Fruit fly (Drosophila melanogaster) whole organism, embryonic: ENCODE data around the gene ssp3.

Experiments used
- Adf1 ChIP-seq: fragments of 200-800 bp; sonication (Bioruptor generic); IDR thresholded peaks from 2 replicates; pipeline ENCODE4 v1.3.6; 2022; ENCODE audit warnings: missing biosample characterization, missing genetic modification characterization
- Atf3 ChIP-seq: fragments of 200-800 bp; sonication (Bioruptor generic); optimal IDR thresholded peaks from 3 replicates; lab custom pipeline; 2016; ENCODE audit warnings: missing biosample characterization, missing genetic modification characterization
- Atf6 ChIP-seq: fragments of 200-800 bp; sonication (Bioruptor generic); IDR thresholded peaks from 2 replicates; pipeline ENCODE4 v1.3.6; 2022; ENCODE audit warnings: missing biosample characterization, missing genetic modification characterization
- CG10209 ChIP-seq: fragments of 200-800 bp; sonication (Bioruptor generic); optimal IDR thresholded peaks from 3 replicates; lab custom pipeline; 2017; ENCODE audit warnings: missing biosample characterization, mild to moderate bottlenecking, missing genetic modification characterization, missing genetic modification reagents
- CG10321 ChIP-seq: fragments of 200-800 bp; sonication (Bioruptor generic); IDR thresholded peaks from 2 replicates; pipeline ENCODE4 v1.3.6; 2022; ENCODE audit warnings: missing biosample characterization, missing genetic modification characterization
- CG11085 ChIP-seq: fragments of 200-800 bp; sonication (Bioruptor generic); IDR thresholded peaks from 2 replicates; pipeline ENCODE4 v1.3.6; 2022; ENCODE audit warnings: missing biosample characterization, missing genetic modification characterization
- CG14050 ChIP-seq: fragments of 200-800 bp; sonication (Bioruptor generic); IDR thresholded peaks from 3 replicates; pipeline ENCODE4 v1.3.6; 2022; ENCODE audit warnings: missing biosample characterization, missing genetic modification characterization
- CG1603 ChIP-seq: fragments of 200-800 bp; sonication (Bioruptor generic); optimal IDR thresholded peaks from 2 replicates; lab custom pipeline; 2019; ENCODE audit warnings: missing biosample characterization, mild to moderate bottlenecking, missing genetic modification characterization, moderate library complexity
- CG16815 ChIP-seq: fragments of 200-800 bp; sonication (Bioruptor generic); optimal IDR thresholded peaks from 3 replicates; lab custom pipeline; 2017; ENCODE audit warnings: missing biosample characterization, mild to moderate bottlenecking, missing genetic modification characterization
- CG17328 ChIP-seq: fragments of 200-800 bp; sonication (Bioruptor generic); IDR thresholded peaks from 2 replicates; pipeline ENCODE4 v1.3.6; 2022; ENCODE audit warnings: missing biosample characterization, missing genetic modification characterization
- CG2120 ChIP-seq: fragments of 200-800 bp; sonication (Bioruptor generic); optimal IDR thresholded peaks from 3 replicates; lab custom pipeline; 2016; ENCODE audit warnings: missing biosample characterization, missing genetic modification characterization
- CG2129 ChIP-seq: fragments of 200-800 bp; sonication (Bioruptor generic); IDR thresholded peaks from 2 replicates; pipeline ENCODE4 v1.3.6; 2022; ENCODE audit warnings: missing biosample characterization, missing genetic modification characterization; ENCODE audit not compliant: partially characterized antibody
- CG30431 ChIP-seq: fragments of 200-800 bp; sonication (Bioruptor generic); optimal IDR thresholded peaks from 2 replicates; lab custom pipeline; 2017; ENCODE audit warnings: missing biosample characterization, missing genetic modification characterization
- CG32772 ChIP-seq: fragments of 200-800 bp; sonication (Bioruptor generic); IDR thresholded peaks from 2 replicates; pipeline ENCODE4 v1.3.6; 2022; ENCODE audit warnings: missing biosample characterization, missing genetic modification characterization
- CG3281 ChIP-seq: fragments of 200-800 bp; sonication (Bioruptor generic); optimal IDR thresholded peaks from 3 replicates; lab custom pipeline; 2017; ENCODE audit warnings: missing biosample characterization, mild to moderate bottlenecking, missing genetic modification characterization
- CG3407 ChIP-seq: fragments of 200-800 bp; sonication (Bioruptor generic); optimal IDR thresholded peaks from 2 replicates; lab custom pipeline; 2018; ENCODE audit warnings: missing biosample characterization, mild to moderate bottlenecking, missing genetic modification characterization
- CG3847 ChIP-seq: fragments of 200-800 bp; sonication (Bioruptor generic); IDR thresholded peaks from 2 replicates; pipeline ENCODE4 v1.3.6; 2022; ENCODE audit warnings: missing biosample characterization, missing genetic modification characterization
- CG5245 ChIP-seq: fragments of 200-800 bp; sonication (Bioruptor generic); optimal IDR thresholded peaks from 3 replicates; lab custom pipeline; 2016; ENCODE audit warnings: missing biosample characterization, missing genetic modification characterization
- CG6683 ChIP-seq: fragments of 200-800 bp; sonication (Bioruptor generic); optimal IDR thresholded peaks from 2 replicates; lab custom pipeline; 2017; ENCODE audit warnings: missing biosample characterization, mild to moderate bottlenecking, missing genetic modification characterization, missing genetic modification reagents
- CG7556 ChIP-seq: fragments of 200-800 bp; sonication (Bioruptor generic); optimal IDR thresholded peaks from 2 replicates; lab custom pipeline; 2017; ENCODE audit warnings: missing biosample characterization, mild to moderate bottlenecking, missing genetic modification characterization
- CG8924 ChIP-seq: fragments of 200-800 bp; optimal IDR thresholded peaks from 3 replicates; lab custom pipeline; 2019; ENCODE audit warnings: missing biosample characterization, mild to moderate bottlenecking, missing genetic modification characterization, moderate library complexity
- Camta ChIP-seq: fragments of 200-800 bp; sonication (Bioruptor generic); optimal IDR thresholded peaks from 2 replicates; lab custom pipeline; 2016; ENCODE audit warnings: missing biosample characterization, missing genetic modification characterization
- D ChIP-seq, 2 experiments: fragments of 200-800 bp in 1 of 2; fragments of >200 bp in 1 of 2; sonication (Bioruptor generic) in 1 of 2; optimal IDR thresholded peaks; 2 replicates in 1 of 2; 3 replicates in 1 of 2; lab custom pipeline; 2017; ENCODE audit warnings: mild to moderate bottlenecking in 1 of 2, missing biosample characterization in 1 of 2, missing genetic modification characterization in 1 of 2, missing genetic modification reagents in 1 of 2
- D19B ChIP-seq: fragments of 200-800 bp; sonication (Bioruptor generic); optimal IDR thresholded peaks from 2 replicates; lab custom pipeline; 2017; ENCODE audit warnings: missing biosample characterization, mild to moderate bottlenecking, missing genetic modification characterization
- E2f1 ChIP-seq: fragments of 200-800 bp; sonication (Bioruptor generic); IDR thresholded peaks from 2 replicates; pipeline ENCODE4 v1.3.6; 2022; ENCODE audit warnings: missing biosample characterization, missing genetic modification characterization
- HmgD ChIP-seq: fragments of 200-800 bp; sonication (Bioruptor generic); optimal IDR thresholded peaks from 3 replicates; lab custom pipeline; 2016; ENCODE audit warnings: missing biosample characterization, missing genetic modification characterization
- Hmr ChIP-seq: fragments of 200-800 bp; sonication (Bioruptor generic); optimal IDR thresholded peaks from 3 replicates; lab custom pipeline; 2017; ENCODE audit warnings: mild to moderate bottlenecking, missing biosample characterization, missing genetic modification reagents, missing genetic modification characterization
- Mrtf ChIP-seq: fragments of 200-800 bp; sonication (Bioruptor generic); IDR thresholded peaks from 3 replicates; pipeline ENCODE4 v1.3.6; 2022; ENCODE audit warnings: missing biosample characterization, missing genetic modification characterization
- NfI ChIP-seq: fragments of 200-800 bp; sonication (Bioruptor generic); optimal IDR thresholded peaks from 3 replicates; lab custom pipeline; 2018; ENCODE audit warnings: missing biosample characterization, mild to moderate bottlenecking, missing genetic modification characterization, moderate library complexity
- Sox100B ChIP-seq: fragments of 200-800 bp; sonication (Bioruptor generic); optimal IDR thresholded peaks from 3 replicates; lab custom pipeline; 2018; ENCODE audit warnings: missing biosample characterization, mild to moderate bottlenecking, missing genetic modification characterization
- aop ChIP-seq: fragments of 200-800 bp; sonication (Bioruptor generic); IDR thresholded peaks from 2 replicates; pipeline ENCODE4 v1.3.6; 2022; ENCODE audit warnings: missing biosample characterization, missing genetic modification characterization
- bcd ChIP-seq: fragments of 200-800 bp; sonication (Bioruptor generic); optimal IDR thresholded peaks from 2 replicates; lab custom pipeline; 2017; ENCODE audit warnings: missing biosample characterization, mild to moderate bottlenecking, missing genetic modification characterization
- cad ChIP-seq: fragments of >200 bp; optimal IDR thresholded peaks from 2 replicates; lab custom pipeline; 2017; ENCODE audit warnings: missing biosample characterization, missing genetic modification characterization
- crp ChIP-seq, 2 experiments: fragments of 200-800 bp; sonication (Bioruptor generic); optimal IDR thresholded peaks; 2 replicates in 1 of 2; 3 replicates in 1 of 2; lab custom pipeline; 2017; ENCODE audit warnings: missing biosample characterization in 2 of 2, missing genetic modification characterization in 2 of 2, mild to moderate bottlenecking in 1 of 2, moderate library complexity in 1 of 2
- fd102C ChIP-seq: fragments of 200-800 bp; sonication (Bioruptor generic); optimal IDR thresholded peaks from 2 replicates; lab custom pipeline; 2018; ENCODE audit warnings: missing biosample characterization, mild to moderate bottlenecking, missing genetic modification characterization, moderate library complexity
- fu2 ChIP-seq: fragments of 200-800 bp; sonication (Bioruptor generic); optimal IDR thresholded peaks from 2 replicates; lab custom pipeline; 2016; ENCODE audit warnings: missing biosample characterization, missing genetic modification characterization
- ken ChIP-seq: fragments of 200-800 bp; sonication (Bioruptor generic); IDR thresholded peaks from 3 replicates; pipeline ENCODE4 v1.3.6; 2022; ENCODE audit warnings: missing biosample characterization, missing genetic modification characterization
- knrl ChIP-seq: fragments of 200-800 bp; sonication (Bioruptor generic); IDR thresholded peaks from 3 replicates; pipeline ENCODE4 v1.3.6; 2022; ENCODE audit warnings: missing biosample characterization, missing genetic modification characterization; ENCODE audit not compliant: partially characterized antibody
- maf-S ChIP-seq: fragments of 200-800 bp; sonication (Bioruptor generic); optimal IDR thresholded peaks from 2 replicates; lab custom pipeline; 2016; ENCODE audit warnings: missing biosample characterization, missing genetic modification characterization
- nerfin-1 ChIP-seq: fragments of 200-800 bp; sonication (Bioruptor generic); optimal IDR thresholded peaks from 3 replicates; lab custom pipeline; 2019; ENCODE audit warnings: missing biosample characterization, mild to moderate bottlenecking, missing genetic modification characterization, moderate library complexity
- nom ChIP-seq: fragments of 200-800 bp; sonication (Bioruptor generic); optimal IDR thresholded peaks from 2 replicates; lab custom pipeline; 2017; ENCODE audit warnings: missing biosample characterization, missing genetic modification characterization, mild to moderate bottlenecking, moderate library complexity, missing genetic modification reagents
- p53 ChIP-seq: fragments of 200-800 bp; sonication (Bioruptor generic); optimal IDR thresholded peaks from 2 replicates; lab custom pipeline; 2016; ENCODE audit warnings: missing biosample characterization, missing genetic modification characterization
- slbo ChIP-seq: fragments of 200-800 bp; sonication (Bioruptor generic); IDR thresholded peaks from 2 replicates; pipeline ENCODE4 v1.3.6; 2022; ENCODE audit warnings: missing biosample characterization, missing genetic modification characterization
- so ChIP-seq: fragments of 200-800 bp; sonication (Bioruptor generic); IDR thresholded peaks from 3 replicates; pipeline ENCODE4 v1.3.6; 2022; ENCODE audit warnings: missing biosample characterization, missing genetic modification characterization
- unc-4 ChIP-seq: fragments of 200-800 bp; sonication (Bioruptor generic); IDR thresholded peaks from 2 replicates; pipeline ENCODE4 v1.3.6; 2022; ENCODE audit warnings: missing biosample characterization, missing genetic modification characterization; ENCODE audit not compliant: partially characterized antibody
- zfh2 ChIP-seq: fragments of 200-800 bp; sonication (Bioruptor generic); optimal IDR thresholded peaks from 2 replicates; lab custom pipeline; 2016; ENCODE audit warnings: missing biosample characterization, missing genetic modification characterization

Gene ssp3

dm6 chr2L:18974063-18974779, 30.5 kb upstream of the ssp3 start, which contains the start of the genes L2HGDH and CG10431 (continued):
- TF ChIP-seq CG17328 (GFP tag; lab: Robert Waterston, UW) (no peak), CG16815 (GFP tag; lab: Kevin White, UChicago) (no peak), E2f1 (GFP tag; lab: Robert Waterston, UW) (no peak), D19B (GFP tag; lab: Kevin White, UChicago) (peak; percentile 15), CG3281 (GFP tag; lab: Kevin White, UChicago) (peak; percentile 57), CG3847 (GFP tag; lab: Robert Waterston, UW) (peak; percentile 64), Adf1 (peak; percentile 44; the same call in 1 of the 2 replicates), CG7556 (peak; percentile 67), Camta (no peak), CG2120 (GFP tag; lab: Kevin White, UChicago) (peak; percentile 77)

dm6 chr2L:18968370-18969105, 24.8 kb upstream of the ssp3 start, which contains the start of the genes Nak and Tango6:
TSS of gene Nak (minus strand) at chr2L:18968744.
TSS of gene Tango6 (plus strand) at chr2L:18969028.
- TF ChIP-seq HmgD (GFP tag; lab: Kevin White, UChicago) (peak; percentile 67), CG2129 (GFP tag; lab: Robert Waterston, UW) (peak; percentile 95), CG1603 (peak; percentile 16), ken (no peak), D (optimal IDR thresholded peaks at IDR 0.05; lab: Kevin White, UChicago) (no peak), D (GFP tag; optimal IDR thresholded peaks at IDR 0.05; lab: Kevin White, UChicago) (no peak), CG14050 (no peak), aop (no peak), Sox100B (peak; percentile 13), bcd (GFP tag; lab: Kevin White, UChicago) (no peak), so (GFP tag; lab: Robert Waterston, UW) (no peak), CG30431 (GFP tag; lab: Kevin White, UChicago) (no peak), unc-4 (GFP tag; lab: Robert Waterston, UW) (peak; percentile 96), CG11085 (GFP tag; lab: Robert Waterston, UW) (no peak), knrl (GFP tag; lab: Robert Waterston, UW) (peak; percentile 96), nom (GFP tag; lab: Kevin White, UChicago) (no peak), CG10321 (GFP tag; lab: Robert Waterston, UW) (peak; percentile 27; the same call in 1 of the 2 replicates), NfI (GFP tag; lab: Kevin White, UChicago) (peak; percentile 16), p53 (GFP tag; lab: Kevin White, UChicago) (peak; percentile 33), Atf6 (no peak), cad (no peak), Mrtf (GFP tag; lab: Robert Waterston, UW) (no peak), maf-S (GFP tag; lab: Kevin White, UChicago) (peak; percentile 0), crp (GFP tag; optimal IDR thresholded peaks at IDR 0.05; lab: Kevin White, UChicago) (peak in 1 of 2 experiments; percentile 69), nerfin-1 (tag; lab: Kevin White, UChicago) (peak; percentile 4), fd102C (GFP tag; lab: Kevin White, UChicago) (no peak), CG32772 (GFP tag; lab: Robert Waterston, UW) (no peak), slbo (GFP tag; lab: Robert Waterston, UW) (peak; percentile 36), CG10209 (GFP tag; lab: Kevin White, UChicago) (no peak), Atf3 (GFP tag; lab: Kevin White, UChicago) (no peak), E2f1 (GFP tag; lab: Robert Waterston, UW) (no peak), CG8924 (tag; lab: Kevin White, UChicago) (peak; percentile 44), Hmr (GFP tag; lab: Kevin White, UChicago) (peak; percentile 33), CG3407 (no peak), zfh2 (GFP tag; lab: Kevin White, UChicago) (peak; percentile 47), CG5245 (GFP tag; lab: Kevin White, UChicago) (no peak), fu2 (GFP tag; lab: Kevin White, UChicago) (no peak), CG6683 (GFP tag; lab: Kevin White, UChicago) (no peak)
